Fruit fly (Drosophila melanogaster): ENCODE results near the gene lectin-29Ca.
A peak's percentile ranks its signal among the peaks of the same experiment; 100 is the strongest.

lectin-29Ca gene

dm6 chr2L:8419382-8419940 is 25.4 kb upstream of the lectin-29Ca start:
- no peak for TF ChIP-seq CG17801 (GFP tag; optimal IDR thresholded peaks at IDR 0.05; ENCODE audit: partially characterized antibody)

- no peak for TF ChIP-seq CG17801 (GFP tag; optimal IDR thresholded peaks at IDR 0.05; ENCODE audit: partially characterized antibody)
These were observed 24.2 kb upstream of the lectin-29Ca start for dm6 chr2L:8418113-8418885.

dm6 chr2L:8417562-8417961 is 23.5 kb upstream of the lectin-29Ca start:
- TF ChIP-seq CG17801 (GFP tag; optimal IDR thresholded peaks at IDR 0.05; ENCODE audit: partially characterized antibody): no peak

- TF ChIP-seq CG17801 (GFP tag; optimal IDR thresholded peaks at IDR 0.05; ENCODE audit: partially characterized antibody): peak; percentile 41
These were observed 22.4 kb upstream of the lectin-29Ca start for dm6 chr2L:8416350-8417046.

- TF ChIP-seq CG17801 (GFP tag; optimal IDR thresholded peaks at IDR 0.05; ENCODE audit: partially characterized antibody): peak; percentile 70
These were observed 21.1 kb upstream of the lectin-29Ca start, which contains the start of the genes CG13398 and Akap200 for dm6 chr2L:8414887-8415883. CG13398 (minus strand) TSS chr2L:8415256. Akap200 (plus strand) TSS chr2L:8415690.

- TF ChIP-seq CG17801 (GFP tag; optimal IDR thresholded peaks at IDR 0.05; ENCODE audit: partially characterized antibody): no peak
These were observed 17.4 kb upstream of the lectin-29Ca start, which contains the start of gene Naglu for dm6 chr2L:8411530-8411929. Naglu (minus strand) TSS chr2L:8411868.

dm6 chr2L:8403286-8404270 is 9.5 kb upstream of the lectin-29Ca start, which contains the start of gene emb:
emb (plus strand) TSS chr2L:8403573.
- TF ChIP-seq CG17801 (GFP tag; optimal IDR thresholded peaks at IDR 0.05; ENCODE audit: partially characterized antibody): peak; percentile 67

dm6 chr2L:8402928-8403285 is 8.8 kb upstream of the lectin-29Ca start, which contains the start of gene fy:
fy (minus strand) TSS chr2L:8403280.
- TF ChIP-seq CG17801 (GFP tag; optimal IDR thresholded peaks at IDR 0.05; ENCODE audit: partially characterized antibody): no peak

dm6 chr2L:8399863-8400598 is 6.0 kb upstream of the lectin-29Ca start, which contains the start of gene CG31898:
CG31898 (plus strand) TSS chr2L:8400421.
- no peak for TF ChIP-seq CG17801 (GFP tag; optimal IDR thresholded peaks at IDR 0.05; ENCODE audit: partially characterized antibody)

- TF ChIP-seq CG17801 (GFP tag; optimal IDR thresholded peaks at IDR 0.05; ENCODE audit: partially characterized antibody): no peak
These were observed 4.6 kb upstream of the lectin-29Ca start, which contains the start of gene CG13386 for dm6 chr2L:8398721-8399120. CG13386 (plus strand) TSS chr2L:8399021.

dm6 chr2L:8395996-8396699 is 2.1 kb upstream of the lectin-29Ca start, which contains the start of the genes Peritrophin-15a and CG13385:
Peritrophin-15a (minus strand) TSS chr2L:8396096.
CG13385 (plus strand) TSS chr2L:8396649.
- no peak for TF ChIP-seq CG17801 (GFP tag; optimal IDR thresholded peaks at IDR 0.05; ENCODE audit: partially characterized antibody)

- no peak for TF ChIP-seq CG17801 (GFP tag; optimal IDR thresholded peaks at IDR 0.05; ENCODE audit: partially characterized antibody)
These were observed 760 bp upstream of the lectin-29Ca start, which contains the start of gene Peritrophin-15b for dm6 chr2L:8394840-8395239. Peritrophin-15b (minus strand) TSS chr2L:8394940.
